Worm (Caenorhabditis elegans) whole organism, L4 larva: ENCODE results near the gene skr-3.
A peak's percentile ranks its signal among the peaks of the same experiment; 100 is the strongest.

Experiments used
- D1046.2 ChIP-seq: fragments of 200-800 bp; sonication (Bioruptor generic); IDR thresholded peaks from 2 replicates; pipeline ENCODE4 v1.3.6; 2022; ENCODE audit warnings: missing genetic modification characterization, missing compliant biosample characterization
- F10B5.3 ChIP-seq: sonication (generic microtip); optimal IDR thresholded peaks from 2 replicates; lab custom pipeline; 2016; ENCODE audit warnings: mild to moderate bottlenecking, missing genetic modification characterization, missing compliant biosample characterization
- F26F4.8 ChIP-seq: fragments of 200-800 bp; sonication (Bioruptor generic); conservative IDR thresholded peaks from 2 replicates; pipeline ENCODE4 v1.3.6; 2022; ENCODE audit warnings: missing genetic modification characterization, missing compliant biosample characterization
- F37D6.2 ChIP-seq: sonication (generic microtip); optimal IDR thresholded peaks from 2 replicates; lab custom pipeline; 2016; ENCODE audit warnings: mild to moderate bottlenecking, missing genetic modification characterization, missing compliant biosample characterization
- F44E2.7 ChIP-seq: fragments of 200-800 bp; sonication (Bioruptor generic); IDR thresholded peaks from 2 replicates; pipeline ENCODE4 v2.1.2; 2022; ENCODE audit warnings: missing genetic modification characterization, missing compliant biosample characterization
- R02D3.7 ChIP-seq: fragments of 150-350 bp; sonication (generic microtip); optimal IDR thresholded peaks from 3 replicates; lab custom pipeline; 2014; ENCODE audit warnings: missing biosample characterization, missing genetic modification characterization
- T26A8.4 ChIP-seq: fragments of 200-800 bp; sonication (Bioruptor generic); IDR thresholded peaks from 2 replicates; pipeline ENCODE4 v1.3.6; 2022; ENCODE audit warnings: missing genetic modification characterization, missing compliant biosample characterization
- Y48G9A.11 ChIP-seq: fragments of 200-800 bp; sonication (Bioruptor generic); IDR thresholded peaks from 2 replicates; pipeline ENCODE4 v1.3.6; 2022; ENCODE audit warnings: missing genetic modification reagents, missing genetic modification characterization, missing compliant biosample characterization
- ZK337.2 ChIP-seq: fragments of 200-800 bp; sonication (Bioruptor generic); IDR thresholded peaks from 2 replicates; pipeline ENCODE4 v1.3.6; 2022; ENCODE audit warnings: missing genetic modification reagents, missing genetic modification characterization, missing compliant biosample characterization
- ZK546.5 ChIP-seq, 2 experiments: sonication (generic microtip); optimal IDR thresholded peaks; 2 replicates each; lab custom pipeline; 2017; ENCODE audit warnings: missing biosample characterization in 2 of 2, missing genetic modification characterization in 2 of 2
- aha-1 ChIP-seq: fragments of 150-350 bp; peaks from one replicate; lab custom pipeline; 2014; ENCODE audit warnings: missing biosample characterization, missing genetic modification characterization
- aly-2 ChIP-seq: sonication (generic microtip); optimal IDR thresholded peaks from 2 replicates; lab custom pipeline; 2018; ENCODE audit warnings: missing biosample characterization, missing genetic modification characterization
- ceh-20 ChIP-seq: fragments of 200-800 bp; sonication (Bioruptor generic); IDR thresholded peaks from 2 replicates; pipeline ENCODE4 v1.3.6; 2022; ENCODE audit warnings: missing genetic modification reagents, missing genetic modification characterization, missing compliant biosample characterization
- ceh-28 ChIP-seq: fragments of 150-350 bp; optimal IDR thresholded peaks from 2 replicates; lab custom pipeline; 2014; ENCODE audit warnings: missing biosample characterization, missing genetic modification reagents, missing genetic modification characterization
- ces-1 ChIP-seq: fragments of 150-350 bp; sonication (generic microtip); optimal IDR thresholded peaks from 4 replicates; lab custom pipeline; 2014; ENCODE audit warnings: missing biosample characterization, missing genetic modification reagents, missing genetic modification characterization
- cey-2 ChIP-seq: sonication (generic microtip); optimal IDR thresholded peaks from 3 replicates; lab custom pipeline; 2017; ENCODE audit warnings: missing genetic modification characterization, mild to moderate bottlenecking, missing compliant biosample characterization, antibody characterized with exemption, borderline replicate concordance; ENCODE audit not compliant: insufficient read depth
- daf-8 ChIP-seq: fragments of 200-800 bp; sonication (Bioruptor generic); IDR thresholded peaks from 2 replicates; pipeline ENCODE4 v1.3.6; 2022; ENCODE audit warnings: missing genetic modification characterization, missing compliant biosample characterization
- dmd-6 ChIP-seq: fragments of 200-800 bp; sonication (Bioruptor generic); IDR thresholded peaks from 2 replicates; pipeline ENCODE4 v1.3.6; 2022; ENCODE audit warnings: missing genetic modification reagents, missing genetic modification characterization, missing compliant biosample characterization
- dmd-8 ChIP-seq: fragments of 200-800 bp; sonication (Bioruptor generic); IDR thresholded peaks from 2 replicates; pipeline ENCODE4 v1.3.6; 2022; ENCODE audit warnings: missing genetic modification characterization, missing compliant biosample characterization
- dmd-9 ChIP-seq: fragments of 200-800 bp; sonication (Bioruptor generic); IDR thresholded peaks from 2 replicates; pipeline ENCODE4 v1.3.6; 2022; ENCODE audit warnings: missing genetic modification reagents, missing genetic modification characterization, missing compliant biosample characterization
- dpl-1 ChIP-seq: fragments of 150-350 bp; optimal IDR thresholded peaks from 2 replicates; lab custom pipeline; 2014; ENCODE audit warnings: missing biosample characterization, missing genetic modification reagents, missing genetic modification characterization
- duxl-1 ChIP-seq: sonication (generic microtip); optimal IDR thresholded peaks from 2 replicates; lab custom pipeline; 2016; ENCODE audit warnings: mild to moderate bottlenecking, missing genetic modification characterization, moderate library complexity, missing compliant biosample characterization; ENCODE audit not compliant: poor library complexity
- egl-43 ChIP-seq: fragments of 200-800 bp; sonication (Bioruptor generic); IDR thresholded peaks from 2 replicates; pipeline ENCODE4 v1.3.6; 2022; ENCODE audit warnings: missing genetic modification reagents, missing genetic modification characterization, missing compliant biosample characterization
- gei-8 ChIP-seq: fragments of 200-800 bp; sonication (Bioruptor generic); optimal IDR thresholded peaks from 2 replicates; lab custom pipeline; 2018; ENCODE audit warnings: mild to moderate bottlenecking, missing genetic modification characterization, missing compliant biosample characterization
- jun-1 ChIP-seq: fragments of 150-350 bp; optimal IDR thresholded peaks from 2 replicates; lab custom pipeline; 2014; ENCODE audit warnings: missing biosample characterization, missing genetic modification reagents, missing genetic modification characterization
- lin-13 ChIP-seq: fragments of 150-350 bp; optimal IDR thresholded peaks from 2 replicates; lab custom pipeline; 2014; ENCODE audit warnings: missing biosample characterization, missing genetic modification reagents, missing genetic modification characterization
- lir-3 ChIP-seq: sonication (generic microtip); optimal IDR thresholded peaks from 2 replicates; lab custom pipeline; 2016; ENCODE audit warnings: mild to moderate bottlenecking, missing genetic modification characterization, missing compliant biosample characterization
- madf-9 ChIP-seq: fragments of 200-800 bp; sonication (Bioruptor generic); conservative IDR thresholded peaks from 2 replicates; pipeline ENCODE4 v1.3.6; 2022; ENCODE audit warnings: missing genetic modification reagents, missing genetic modification characterization, missing compliant biosample characterization
- mdt-29 ChIP-seq: fragments of 200-800 bp; sonication (Bioruptor generic); IDR thresholded peaks from 2 replicates; pipeline ENCODE4 v1.3.6; 2022; ENCODE audit warnings: missing genetic modification reagents, missing genetic modification characterization, missing compliant biosample characterization
- mxl-2 ChIP-seq: fragments of 200-800 bp; sonication (Bioruptor generic); conservative IDR thresholded peaks from 2 replicates; pipeline ENCODE4 v1.3.6; 2022; ENCODE audit warnings: missing genetic modification reagents, missing genetic modification characterization, missing compliant biosample characterization
- nhr-11 ChIP-seq: fragments of 150-350 bp; optimal IDR thresholded peaks from 2 replicates; lab custom pipeline; 2014; ENCODE audit warnings: missing biosample characterization, missing genetic modification characterization
- nhr-237 ChIP-seq: sonication (generic microtip); optimal IDR thresholded peaks from 2 replicates; lab custom pipeline; 2017; ENCODE audit warnings: missing biosample characterization, missing genetic modification characterization
- nhr-28 ChIP-seq: fragments of 150-350 bp; optimal IDR thresholded peaks from 2 replicates; lab custom pipeline; 2014; ENCODE audit warnings: missing biosample characterization, missing genetic modification characterization
- nhr-77 ChIP-seq: fragments of 150-350 bp; optimal IDR thresholded peaks from 2 replicates; lab custom pipeline; 2014; ENCODE audit warnings: missing biosample characterization, missing genetic modification characterization
- pqm-1 ChIP-seq: sonication (generic microtip); optimal IDR thresholded peaks from 2 replicates; lab custom pipeline; 2017; ENCODE audit warnings: missing biosample characterization, missing genetic modification characterization
- sdz-12 ChIP-seq: fragments of 200-800 bp; sonication (Bioruptor generic); optimal IDR thresholded peaks from 2 replicates; lab custom pipeline; 2018; ENCODE audit warnings: mild to moderate bottlenecking, missing genetic modification characterization, missing compliant biosample characterization
- spr-1 ChIP-seq: sonication (generic microtip); optimal IDR thresholded peaks from 2 replicates; lab custom pipeline; 2016; ENCODE audit warnings: mild to moderate bottlenecking, missing genetic modification characterization, missing compliant biosample characterization
- unc-130 ChIP-seq: sonication (generic microtip); optimal IDR thresholded peaks from 2 replicates; lab custom pipeline; 2016; ENCODE audit warnings: missing genetic modification reagents, missing genetic modification characterization, missing compliant biosample characterization
- unc-62 ChIP-seq, 3 experiments: fragments of 150-350 bp in 1 of 3; sonication (generic microtip); optimal IDR thresholded peaks in 2 of 3; peaks in 1 of 3; 1 replicate in 1 of 3; 2 replicates in 2 of 3; lab custom pipeline; 2014 to 2017; ENCODE audit warnings: missing biosample characterization in 3 of 3, missing genetic modification characterization in 3 of 3, missing genetic modification reagents in 3 of 3, missing genotype in 1 of 3
- zag-1 ChIP-seq: fragments of 150-350 bp; optimal IDR thresholded peaks from 2 replicates; lab custom pipeline; 2014; ENCODE audit warnings: missing biosample characterization, missing genetic modification characterization
- zip-11 ChIP-seq: fragments of 200-800 bp; sonication (Bioruptor generic); IDR thresholded peaks from 2 replicates; pipeline ENCODE4 v1.3.6; 2022; ENCODE audit warnings: missing genetic modification characterization, missing compliant biosample characterization
- zip-2 ChIP-seq: fragments of 150-350 bp; optimal IDR thresholded peaks from 2 replicates; lab custom pipeline; 2014; ENCODE audit warnings: missing biosample characterization, missing genetic modification characterization
- ztf-7 ChIP-seq: fragments of 150-350 bp; optimal IDR thresholded peaks from 2 replicates; lab custom pipeline; 2014; ENCODE audit warnings: missing biosample characterization, missing genetic modification characterization

skr-3 gene

ce11 chrV:16142371-16142770, 21.5 kb downstream of the skr-3 start, which contains the start of gene fbxa-18:
fbxa-18 (plus strand) TSS chrV:16142671.
- no peak for TF ChIP-seq D1046.2 (GFP tag; lab: Robert Waterston, UW)
- no peak for TF ChIP-seq aly-2 (tag; lab: Kevin White, UChicago)
- TF ChIP-seq madf-9 (GFP tag; lab: Robert Waterston, UW), result no peak
- TF ChIP-seq gei-8 (GFP tag; lab: Kevin White, UChicago), result no peak
- no peak for TF ChIP-seq F10B5.3 (tag; lab: Kevin White, UChicago)
- no peak for TF ChIP-seq aha-1 (tag; lab: Kevin White, UChicago)
- no peak for TF ChIP-seq ZK546.5 (tag; optimal IDR thresholded peaks at IDR 0.05; lab: Kevin White, UChicago)
- TF ChIP-seq dmd-8, result no peak
- no peak for TF ChIP-seq dmd-9 (GFP tag; lab: Robert Waterston, UW)
- no peak for TF ChIP-seq lin-13
- TF ChIP-seq ztf-7 (tag; lab: Kevin White, UChicago), result no peak
- no peak for TF ChIP-seq ceh-28 (tag; lab: Kevin White, UChicago)
- TF ChIP-seq F44E2.7, result no peak
- TF ChIP-seq zip-11 (GFP tag; lab: Robert Waterston, UW), result no peak
- TF ChIP-seq cey-2 (tag; lab: Kevin White, UChicago), result no peak
- no peak for TF ChIP-seq Y48G9A.11 (GFP tag; lab: Robert Waterston, UW)
- TF ChIP-seq mdt-29 (GFP tag; lab: Robert Waterston, UW), result no peak
- TF ChIP-seq spr-1 (tag; lab: Kevin White, UChicago), result no peak
- TF ChIP-seq ceh-20 (GFP tag; lab: Robert Waterston, UW), result no peak
- TF ChIP-seq lir-3 (tag; lab: Kevin White, UChicago), result no peak

ce11 chrV:16143066-16143581, 22.2 kb downstream of the skr-3 start, which contains the start of gene fbxa-88:
fbxa-88 (minus strand) TSS chrV:16143116.
- TF ChIP-seq dmd-6 (GFP tag; lab: Robert Waterston, UW) (peak; percentile 52; the same call in 1 of the 2 replicates), nhr-77 (peak; percentile 41), F26F4.8 (GFP tag; lab: Robert Waterston, UW) (no peak), T26A8.4 (no peak), pqm-1 (peak; percentile 42), unc-62 (GFP tag; optimal IDR thresholded peaks at IDR 0.05 in 1 of 2; lab: Kevin White, UChicago) (peak in 1 of 2 experiments; percentile 4), unc-62 (tag; optimal IDR thresholded peaks at IDR 0.05; lab: Kevin White, UChicago) (no peak), nhr-28 (tag; lab: Kevin White, UChicago) (peak; percentile 66), R02D3.7 (tag; lab: Kevin White, UChicago) (no peak)
- TF ChIP-seq, all 104 proteins: peak for 5

- TF ChIP-seq F37D6.2 (no peak), F26F4.8 (GFP tag; lab: Robert Waterston, UW) (no peak), unc-130 (GFP tag; lab: Kevin White, UChicago) (no peak), mxl-2 (no peak), unc-62 (GFP tag; optimal IDR thresholded peaks at IDR 0.05 in 1 of 2; lab: Kevin White, UChicago) (peak in 1 of 2 experiments; percentile 91), unc-62 (tag; optimal IDR thresholded peaks at IDR 0.05; lab: Kevin White, UChicago) (no peak), ces-1 (GFP tag; lab: Kevin White, UChicago) (no peak)
These were observed 24.1 kb downstream of the skr-3 start for ce11 chrV:16145009-16145408.

DNA sequence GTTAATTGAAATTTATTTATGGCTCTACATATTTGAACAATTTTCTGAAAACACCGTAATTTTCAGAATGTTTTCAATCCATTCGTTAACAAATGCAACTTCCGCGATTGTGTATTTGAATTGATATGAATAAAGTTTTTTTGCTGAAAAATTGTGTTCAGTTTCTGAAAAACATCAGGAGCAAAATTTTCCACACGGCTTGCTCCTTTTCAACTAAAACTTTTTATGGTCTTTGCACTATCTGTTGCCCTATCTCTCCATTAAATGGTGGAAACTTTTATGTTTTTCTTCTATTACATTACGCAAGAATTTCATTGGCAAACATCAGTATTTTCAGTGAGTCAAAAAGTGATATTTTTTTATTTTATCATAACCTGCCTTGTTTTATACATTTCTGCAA, 27.9 kb downstream of the skr-3 start, which contains the start of gene F10A3.4:
Gene F10A3.4, plus strand, starts transcription at position 301 of the 400 bp plus-strand sequence.
- TF ChIP-seq pqm-1, result no peak
- TF ChIP-seq zip-2, result no peak
- no peak for TF ChIP-seq dpl-1 (GFP tag; lab: Kevin White, UChicago)
- no peak for TF ChIP-seq Y48G9A.11 (GFP tag; lab: Robert Waterston, UW)
- no peak for TF ChIP-seq jun-1 (tag; lab: Kevin White, UChicago)
- no peak for TF ChIP-seq egl-43 (GFP tag; lab: Robert Waterston, UW)
- no peak for TF ChIP-seq nhr-237 (tag; lab: Kevin White, UChicago)
- no peak for TF ChIP-seq ZK546.5 (tag; optimal IDR thresholded peaks at IDR 0.05; lab: Kevin White, UChicago)
- TF ChIP-seq zag-1 (tag; lab: Kevin White, UChicago), result no peak
- TF ChIP-seq duxl-1 (tag; lab: Kevin White, UChicago), result no peak
- no peak for TF ChIP-seq sdz-12 (GFP tag; lab: Kevin White, UChicago)
- no peak for TF ChIP-seq dmd-8
- no peak for TF ChIP-seq ZK337.2 (GFP tag; lab: Robert Waterston, UW)
- no peak for TF ChIP-seq nhr-11
- TF ChIP-seq daf-8 (GFP tag; lab: Robert Waterston, UW), result no peak
